Worm (Caenorhabditis elegans): ENCODE measurements around the gene pqn-63.

The pqn-63 gene

DNA sequence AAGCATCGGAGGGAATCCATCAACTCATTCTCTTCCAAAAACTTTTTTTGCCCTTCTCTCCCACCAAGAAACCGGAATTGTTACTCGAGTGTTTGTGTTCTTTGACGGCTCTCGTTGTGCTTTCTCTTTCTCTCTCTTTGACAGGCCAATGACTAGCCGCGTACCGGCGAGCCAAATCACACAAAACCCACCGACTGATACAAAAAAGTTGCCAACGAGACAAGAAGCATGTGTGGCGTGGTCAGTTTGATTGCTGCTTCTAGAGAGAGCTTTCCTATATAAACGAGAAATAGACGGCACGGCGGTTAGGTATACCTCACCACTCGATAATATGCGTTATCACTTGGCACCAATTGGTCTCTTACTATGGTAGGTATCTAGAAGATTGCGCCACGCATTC, at the start of gene pqn-63:
pqn-63 (plus strand) TSS at position 307 of the 400 bp plus-strand sequence.
- TF ChIP-seq ztf-29 (GFP tag; IDR thresholded peaks at IDR 0.05) (no peak), ref-1 (GFP tag; conservative IDR thresholded peaks at IDR 0.05) (no peak)

DNA sequence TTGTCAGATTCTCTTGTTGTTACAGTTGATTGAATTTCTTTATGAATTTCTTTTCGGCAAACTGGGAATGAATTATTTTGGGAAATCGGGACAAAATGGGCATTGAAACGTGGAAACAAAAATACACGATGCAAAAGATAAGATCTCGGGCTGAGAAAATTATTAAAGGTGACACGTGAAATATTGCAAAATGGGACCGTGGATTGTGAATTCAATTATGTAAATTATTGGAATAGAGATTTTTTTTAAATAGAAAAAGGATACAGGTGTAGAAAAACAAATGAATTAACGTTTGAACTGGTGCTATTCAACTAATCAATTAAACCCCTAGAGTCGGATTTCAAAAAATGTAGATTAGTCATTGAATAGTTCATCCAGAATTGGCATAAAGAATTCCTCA, 47.1 kb upstream of the pqn-63 start, which contains the start of gene F25B3.4:
F25B3.4 (minus strand) TSS at position 101 of the 400 bp plus-strand sequence.
- TF ChIP-seq T22C8.4 (GFP tag; IDR thresholded peaks at IDR 0.05) (no peak), klf-2 (GFP tag; conservative IDR thresholded peaks at IDR 0.05) (no peak), med-1 (GFP tag; optimal IDR thresholded peaks at IDR 0.05; ENCODE audit: insufficient read depth) (no peak), tab-1 (GFP tag; IDR thresholded peaks at IDR 0.05) (no peak), ztf-29 (GFP tag; IDR thresholded peaks at IDR 0.05) (no peak), cog-1 (tag; optimal IDR thresholded peaks at IDR 0.05) (no peak), ztf-23 (GFP tag; IDR thresholded peaks at IDR 0.05) (no peak), ref-1 (GFP tag; conservative IDR thresholded peaks at IDR 0.05) (no peak), flt-1 (GFP tag; IDR thresholded peaks at IDR 0.05) (no peak)

DNA sequence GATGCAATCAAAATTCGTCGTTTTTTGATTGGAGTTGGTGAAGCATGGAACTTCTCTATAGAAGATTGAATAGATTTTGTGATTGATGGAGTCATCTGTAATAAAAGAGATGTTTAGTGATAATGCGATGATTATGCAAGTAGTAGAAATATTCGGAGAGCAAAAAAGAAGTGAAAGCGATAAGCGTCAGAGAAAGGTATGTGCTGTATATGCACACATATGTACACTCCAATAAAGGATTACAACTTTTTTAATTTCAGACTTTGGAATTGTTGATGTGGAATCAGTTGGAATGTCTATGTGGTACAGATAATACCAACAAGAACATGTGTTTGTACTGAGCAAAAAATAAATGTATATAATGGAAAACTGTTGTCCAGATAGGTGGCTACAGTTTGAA, 45.6 kb upstream of the pqn-63 start, which contains the start of gene F25B3.5:
F25B3.5 (minus strand) TSS at position 101 of the 400 bp plus-strand sequence.
- TF ChIP-seq cog-1 (tag; optimal IDR thresholded peaks at IDR 0.05) (no peak), ztf-23 (GFP tag; IDR thresholded peaks at IDR 0.05) (no peak), ref-1 (GFP tag; conservative IDR thresholded peaks at IDR 0.05) (no peak), ztf-29 (GFP tag; IDR thresholded peaks at IDR 0.05) (no peak)

DNA sequence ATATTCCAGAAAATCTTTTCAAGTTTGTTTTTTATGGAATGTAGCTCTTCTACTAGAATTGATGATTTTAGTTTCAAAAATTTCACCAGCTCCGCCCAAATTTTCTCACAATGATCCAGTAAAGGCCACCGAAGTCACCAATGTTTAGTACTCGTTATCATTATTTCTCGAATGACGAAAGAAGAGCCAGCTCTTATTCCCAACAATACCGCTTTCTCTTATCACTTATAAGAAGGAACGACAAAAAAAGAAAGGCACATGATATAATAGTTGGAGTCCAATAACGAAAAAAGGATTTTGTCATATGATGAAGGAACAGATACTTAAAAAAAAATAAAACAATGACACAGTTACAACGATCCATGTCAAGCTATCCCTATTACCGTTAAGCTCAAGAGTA, 44.8 kb upstream of the pqn-63 start:
- TF ChIP-seq ztf-29 (GFP tag; IDR thresholded peaks at IDR 0.05) (no peak), T22C8.4 (GFP tag; IDR thresholded peaks at IDR 0.05) (no peak), ref-1 (GFP tag; conservative IDR thresholded peaks at IDR 0.05) (no peak), klf-2 (GFP tag; conservative IDR thresholded peaks at IDR 0.05) (no peak), tab-1 (GFP tag; IDR thresholded peaks at IDR 0.05) (no peak), flt-1 (GFP tag; IDR thresholded peaks at IDR 0.05) (no peak), ztf-23 (GFP tag; IDR thresholded peaks at IDR 0.05) (no peak), med-1 (GFP tag; optimal IDR thresholded peaks at IDR 0.05; ENCODE audit: insufficient read depth) (no peak)

DNA sequence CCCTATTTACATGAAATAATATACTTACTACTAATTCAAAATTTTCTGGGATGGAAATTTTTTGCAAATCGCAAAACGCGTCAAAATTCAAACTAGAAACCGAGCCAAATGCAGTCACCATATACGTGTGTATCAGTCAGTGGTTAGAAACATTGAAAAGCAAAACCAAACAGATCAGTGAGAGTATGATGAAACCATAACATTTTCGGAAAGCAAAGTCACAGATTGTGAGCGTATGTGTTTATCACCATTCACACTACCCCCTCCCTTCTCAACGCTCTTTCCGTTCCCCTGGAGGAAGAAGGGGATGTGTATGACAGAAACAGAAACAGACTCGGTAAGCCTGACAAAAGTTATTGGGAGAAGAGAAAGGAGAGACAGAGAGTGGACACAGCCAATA, 44.2 kb upstream of the pqn-63 start:
- TF ChIP-seq flt-1 (GFP tag; IDR thresholded peaks at IDR 0.05), result no peak
- no peak for TF ChIP-seq ref-1 (GFP tag; conservative IDR thresholded peaks at IDR 0.05)
- no peak for TF ChIP-seq klf-2 (GFP tag; conservative IDR thresholded peaks at IDR 0.05)
- TF ChIP-seq ztf-29 (GFP tag; IDR thresholded peaks at IDR 0.05), result no peak
- TF ChIP-seq cog-1 (tag; optimal IDR thresholded peaks at IDR 0.05), result no peak
- no peak for TF ChIP-seq med-1 (GFP tag; optimal IDR thresholded peaks at IDR 0.05; ENCODE audit: insufficient read depth)
- no peak for TF ChIP-seq ztf-23 (GFP tag; IDR thresholded peaks at IDR 0.05)

DNA sequence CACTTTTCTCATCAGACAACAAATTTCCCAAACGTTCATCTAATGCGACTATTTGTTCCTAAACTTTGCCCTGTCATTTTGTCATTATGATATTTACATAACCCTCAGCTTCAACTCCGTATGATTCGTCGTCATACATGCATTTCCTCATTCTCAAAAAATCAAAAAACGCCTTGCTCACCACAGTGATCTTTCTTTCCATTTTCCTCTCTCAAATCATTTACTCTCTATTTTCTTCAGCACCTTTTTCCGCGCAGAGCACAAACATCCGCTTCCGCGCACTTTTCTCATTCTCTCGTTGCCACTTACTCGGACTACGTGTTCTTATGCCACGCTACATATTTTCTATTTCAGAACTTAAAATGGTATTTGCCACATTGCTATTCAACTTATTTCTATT, 38.8 kb upstream of the pqn-63 start, which contains the start of gene F25B3.2:
F25B3.2 (plus strand) TSS at position 301 of the 400 bp plus-strand sequence.
- TF ChIP-seq ztf-23 (GFP tag; IDR thresholded peaks at IDR 0.05) (no peak), med-1 (GFP tag; optimal IDR thresholded peaks at IDR 0.05; ENCODE audit: insufficient read depth) (no peak), flt-1 (GFP tag; IDR thresholded peaks at IDR 0.05) (no peak), cog-1 (tag; optimal IDR thresholded peaks at IDR 0.05) (no peak), klf-2 (GFP tag; conservative IDR thresholded peaks at IDR 0.05) (no peak), ztf-29 (GFP tag; IDR thresholded peaks at IDR 0.05) (no peak), ref-1 (GFP tag; conservative IDR thresholded peaks at IDR 0.05) (no peak)

DNA sequence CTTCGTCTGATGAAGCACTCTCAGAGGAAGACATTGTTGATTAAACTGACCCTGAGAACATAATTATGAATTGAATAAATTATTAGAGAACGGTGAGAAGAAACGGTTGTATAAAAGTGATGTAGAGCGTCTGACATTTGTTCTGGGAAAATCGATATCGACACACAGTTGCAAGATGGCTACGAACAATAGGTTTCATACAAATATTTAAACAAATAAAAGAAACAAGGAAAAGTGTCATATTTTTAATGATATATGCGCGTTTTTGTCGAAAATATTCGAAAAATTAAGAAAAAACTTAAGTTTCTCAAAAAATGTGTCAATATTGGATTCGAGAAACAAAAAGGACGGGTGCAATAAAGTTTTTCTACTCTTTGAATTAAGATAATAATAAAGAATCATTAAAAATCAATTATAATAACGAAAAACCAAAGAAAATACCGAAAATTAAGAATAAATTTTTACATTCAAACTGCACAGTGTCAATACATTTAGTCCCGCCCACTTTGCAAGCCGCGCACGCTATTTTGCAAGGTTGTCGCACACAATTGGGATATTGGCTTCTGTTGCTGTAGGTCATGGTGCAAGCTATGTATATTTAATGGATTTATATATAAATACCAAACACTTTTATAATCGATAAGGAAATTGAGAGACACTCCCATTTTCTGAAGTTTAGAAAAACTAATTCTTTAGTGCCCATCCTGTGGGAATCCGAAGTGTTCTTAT, 33.1 kb upstream of the pqn-63 start, which contains the start of gene rtfo-1:
rtfo-1 (minus strand) TSS at position 51 of the 729 bp plus-strand sequence.
- peak; percentile 82 for TF ChIP-seq ztf-23 (GFP tag; IDR thresholded peaks at IDR 0.05)
- no peak for TF ChIP-seq tab-1 (GFP tag; IDR thresholded peaks at IDR 0.05)
- peak; percentile 80; the same call in 1 of the 2 replicates for TF ChIP-seq ztf-29 (GFP tag; IDR thresholded peaks at IDR 0.05)
- peak; percentile 55 for TF ChIP-seq cog-1 (tag; optimal IDR thresholded peaks at IDR 0.05)
- peak; percentile 89 for TF ChIP-seq med-1 (GFP tag; optimal IDR thresholded peaks at IDR 0.05; ENCODE audit: insufficient read depth)
- peak; percentile 84 for TF ChIP-seq flt-1 (GFP tag; IDR thresholded peaks at IDR 0.05)
- no peak for TF ChIP-seq T22C8.4 (GFP tag; IDR thresholded peaks at IDR 0.05)
- TF ChIP-seq ref-1 (GFP tag; conservative IDR thresholded peaks at IDR 0.05), result no peak
- 0 out of 2 replicates have a peak, but pooled peaks have one; percentile 34 for TF ChIP-seq klf-2 (GFP tag; conservative IDR thresholded peaks at IDR 0.05)

DNA sequence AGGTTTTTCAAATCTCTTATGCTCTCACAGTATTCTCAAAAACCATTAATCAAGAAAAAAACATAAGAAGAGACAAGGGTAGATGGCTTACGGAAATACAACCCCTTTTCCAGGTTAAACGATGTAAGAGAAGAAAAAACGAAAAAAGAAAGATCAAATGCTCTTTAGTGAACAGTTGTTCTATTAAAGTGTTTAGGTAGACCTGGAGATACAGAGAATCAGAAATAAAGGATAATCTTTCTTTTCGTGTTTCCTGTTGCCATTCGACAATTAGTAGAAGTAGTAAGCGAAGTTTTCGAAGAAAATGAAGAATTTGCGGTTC, 32.5 kb upstream of the pqn-63 start, which contains the start of gene K09G1.1:
K09G1.1 (plus strand) TSS at position 223 of the 322 bp plus-strand sequence.
- no peak for TF ChIP-seq T22C8.4 (GFP tag; IDR thresholded peaks at IDR 0.05)
- no peak for TF ChIP-seq tab-1 (GFP tag; IDR thresholded peaks at IDR 0.05)
- no peak for TF ChIP-seq ztf-29 (GFP tag; IDR thresholded peaks at IDR 0.05)
- TF ChIP-seq ztf-23 (GFP tag; IDR thresholded peaks at IDR 0.05), result no peak
- TF ChIP-seq klf-2 (GFP tag; conservative IDR thresholded peaks at IDR 0.05), result no peak
- TF ChIP-seq ref-1 (GFP tag; conservative IDR thresholded peaks at IDR 0.05), result no peak
- TF ChIP-seq cog-1 (tag; optimal IDR thresholded peaks at IDR 0.05), result no peak
- TF ChIP-seq flt-1 (GFP tag; IDR thresholded peaks at IDR 0.05), result no peak
- TF ChIP-seq med-1 (GFP tag; optimal IDR thresholded peaks at IDR 0.05; ENCODE audit: insufficient read depth), result no peak

DNA sequence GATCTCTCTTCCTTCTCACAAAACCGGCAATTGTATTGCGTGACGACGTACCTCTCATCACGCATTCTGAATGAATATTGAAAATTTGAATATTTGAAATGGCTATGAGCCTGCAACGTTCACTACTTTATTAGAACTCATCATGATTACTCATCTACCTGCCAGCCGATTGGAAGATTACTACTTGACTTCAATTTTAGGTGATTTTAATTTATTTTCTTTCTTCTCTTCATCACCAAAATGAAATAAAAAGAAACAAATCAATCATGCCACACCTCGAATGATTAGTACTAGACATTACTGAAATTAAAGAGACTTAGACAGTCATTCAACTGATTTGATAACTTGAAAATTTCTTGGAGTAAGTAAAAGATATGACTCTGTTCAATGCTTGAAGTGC, 31.6 kb upstream of the pqn-63 start:
- TF ChIP-seq klf-2 (GFP tag; conservative IDR thresholded peaks at IDR 0.05), result no peak
- TF ChIP-seq flt-1 (GFP tag; IDR thresholded peaks at IDR 0.05), result no peak
- no peak for TF ChIP-seq ref-1 (GFP tag; conservative IDR thresholded peaks at IDR 0.05)
- no peak for TF ChIP-seq med-1 (GFP tag; optimal IDR thresholded peaks at IDR 0.05; ENCODE audit: insufficient read depth)
- no peak for TF ChIP-seq T22C8.4 (GFP tag; IDR thresholded peaks at IDR 0.05)
- TF ChIP-seq tab-1 (GFP tag; IDR thresholded peaks at IDR 0.05), result no peak
- no peak for TF ChIP-seq cog-1 (tag; optimal IDR thresholded peaks at IDR 0.05)
- TF ChIP-seq ztf-29 (GFP tag; IDR thresholded peaks at IDR 0.05), result no peak
- TF ChIP-seq ztf-23 (GFP tag; IDR thresholded peaks at IDR 0.05), result no peak

DNA sequence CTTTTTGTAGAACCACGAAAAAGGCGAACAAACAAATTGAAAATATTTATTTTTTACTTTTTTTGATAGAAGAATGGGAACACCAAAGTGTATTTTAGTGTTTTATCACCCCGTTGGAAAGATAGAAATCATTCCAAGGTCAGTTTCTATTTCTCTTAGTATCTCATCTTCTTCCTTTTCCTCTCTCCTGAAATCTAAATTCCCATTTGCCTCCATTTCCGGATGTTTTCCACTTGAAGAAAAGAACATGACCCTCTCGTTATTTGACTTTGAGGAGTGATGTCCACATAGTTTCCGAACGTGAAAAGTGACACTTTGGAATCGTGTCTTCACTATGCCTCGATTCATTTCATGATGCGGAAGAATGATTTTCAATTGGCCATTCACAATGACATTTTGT, 28.2 kb upstream of the pqn-63 start:
- TF ChIP-seq med-1 (GFP tag; optimal IDR thresholded peaks at IDR 0.05; ENCODE audit: insufficient read depth) (no peak), ztf-23 (GFP tag; IDR thresholded peaks at IDR 0.05) (no peak), T22C8.4 (GFP tag; IDR thresholded peaks at IDR 0.05) (no peak), tab-1 (GFP tag; IDR thresholded peaks at IDR 0.05) (no peak), cog-1 (tag; optimal IDR thresholded peaks at IDR 0.05) (no peak), ztf-29 (GFP tag; IDR thresholded peaks at IDR 0.05) (no peak), klf-2 (GFP tag; conservative IDR thresholded peaks at IDR 0.05) (no peak), flt-1 (GFP tag; IDR thresholded peaks at IDR 0.05) (no peak)

Measured in whole organism, midembryonic.